Fruit fly (Drosophila melanogaster): Measurements from ENCODE around the gene CG9536.

DNA sequence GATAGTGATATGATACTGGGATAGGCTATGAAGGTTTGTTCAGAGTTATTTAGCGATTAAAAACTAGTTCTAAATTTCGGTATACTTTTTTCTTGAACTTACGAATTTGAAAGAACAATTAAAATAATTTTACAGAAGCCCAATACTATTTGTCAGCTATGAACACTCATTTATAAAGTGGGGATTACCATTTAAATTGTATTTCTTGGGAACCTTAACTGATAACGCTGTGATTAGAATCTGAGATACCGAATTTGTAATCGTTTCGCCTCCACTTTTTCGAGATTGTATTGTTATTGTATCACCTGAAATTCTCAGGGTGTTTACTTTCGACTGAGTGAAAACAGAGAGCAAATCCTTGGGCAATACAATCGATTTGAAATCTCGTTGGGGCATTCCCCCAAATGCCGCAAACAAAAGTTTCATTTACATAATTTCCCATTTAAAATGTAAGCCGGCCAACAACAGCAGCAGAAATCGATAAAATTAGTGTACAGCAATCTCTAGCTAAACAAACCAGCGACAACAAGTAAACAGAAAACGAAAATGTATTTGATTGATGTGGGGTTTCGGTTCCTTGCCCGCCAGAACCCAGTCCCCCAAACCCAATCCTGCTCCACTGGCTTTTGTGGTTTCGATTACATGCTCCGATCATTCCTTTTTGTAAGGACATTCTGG lies 24.0 kb upstream of the CG9536 start:
- TF ChIP-seq Sin3A (optimal IDR thresholded peaks at IDR 0.05) (no peak), h (optimal IDR thresholded peaks at IDR 0.05) (no peak), psq (optimal IDR thresholded peaks at IDR 0.05) (no peak)

All from Kc167 (cell line).